Worm (Caenorhabditis elegans) whole organism, young adult: ENCODE results near the gene rpc-2.

Source experiments
- let-607 ChIP-seq, 2 experiments: fragments of 200-800 bp in 1 of 2; sonication (Bioruptor generic) in 1 of 2; sonication (generic microtip) in 1 of 2; optimal IDR thresholded peaks; 2 replicates each; lab custom pipeline; 2016 to 2018; ENCODE audit warnings: mild to moderate bottlenecking in 2 of 2, missing compliant biosample characterization in 2 of 2, missing genetic modification characterization in 2 of 2, moderate library complexity in 2 of 2, missing genotype in 1 of 2
- nhr-80 ChIP-seq: sonication (generic microtip); optimal IDR thresholded peaks from 2 replicates; lab custom pipeline; 2016; ENCODE audit warnings: missing genetic modification characterization, missing compliant biosample characterization

Gene rpc-2

ce11 chrIII:5611604-5612324 lies 54.6 kb downstream of the rpc-2 start, which contains the start of gene bas-1:
Gene bas-1, plus strand, starts transcription at chrIII:5612274.
- peak; percentile 50 for TF ChIP-seq nhr-80 (tag; lab: Kevin White, UChicago)
- TF ChIP-seq let-607 (tag; optimal IDR thresholded peaks at IDR 0.05; lab: Kevin White, UChicago), result no peak
